Fruit fly (Drosophila melanogaster) whole organism, adult: ENCODE data around the gene cert.
"Not testable (repeated sequence)": the region's sequence is repeated elsewhere in the genome, so short reads cannot be mapped to it uniquely, and the experiment has no call there.

Source experiments
- CG14711 ChIP-seq: fragments of 200-800 bp; sonication (Bioruptor generic); optimal IDR thresholded peaks from 2 replicates; lab custom pipeline; 2018; ENCODE audit warnings: missing biosample characterization, mild to moderate bottlenecking, missing genetic modification characterization, moderate library complexity
- CG7045 ChIP-seq: fragments of 200-800 bp; sonication (Bioruptor generic); optimal IDR thresholded peaks from 2 replicates; lab custom pipeline; 2017; ENCODE audit warnings: missing biosample characterization, mild to moderate bottlenecking, missing genetic modification characterization
- Crg-1 ChIP-seq: fragments of 200-800 bp; sonication (Bioruptor generic); optimal IDR thresholded peaks from 2 replicates; lab custom pipeline; 2016; ENCODE audit warnings: missing biosample characterization, missing genetic modification characterization
- bab1 ChIP-seq: fragments of 200-800 bp; sonication (Bioruptor generic); optimal IDR thresholded peaks from 3 replicates; lab custom pipeline; 2019; ENCODE audit warnings: missing biosample characterization, mild to moderate bottlenecking, missing genetic modification characterization, moderate library complexity
- cnc ChIP-seq, 2 experiments: fragments of >200 bp; optimal IDR thresholded peaks; 2 replicates each; lab custom pipeline; 2017
- kay ChIP-seq: fragments of 200-800 bp; sonication (Bioruptor generic); peaks from one replicate; lab custom pipeline; 2016; ENCODE audit warnings: missing biosample characterization, missing genetic modification characterization, borderline replicate concordance
- ovo ChIP-seq: fragments of 200-800 bp; sonication (Bioruptor generic); optimal IDR thresholded peaks from 2 replicates; lab custom pipeline; 2016; ENCODE audit warnings: missing biosample characterization, missing genetic modification characterization
- pad ChIP-seq: fragments of 200-800 bp; sonication (Bioruptor generic); optimal IDR thresholded peaks from 3 replicates; lab custom pipeline; 2017; ENCODE audit warnings: missing biosample characterization, missing genetic modification characterization, mild to moderate bottlenecking, moderate library complexity, missing genetic modification reagents
- tj ChIP-seq: fragments of 200-800 bp; sonication (Bioruptor generic); optimal IDR thresholded peaks from 3 replicates; lab custom pipeline; 2017; ENCODE audit warnings: missing biosample characterization, mild to moderate bottlenecking, missing genetic modification characterization, moderate library complexity

cert gene

dm6 chr3L:8240501-8240900 lies 49.2 kb downstream of the cert start, which contains the start of gene CG7213:
Gene CG7213 (minus strand): TSS chr3L:8240601.
- TF ChIP-seq ovo (GFP tag; lab: Kevin White, UChicago) (no peak), bab1 (no peak), cnc (optimal IDR thresholded peaks at IDR 0.05; lab: Kevin White, UChicago) (no peak), tj (GFP tag; lab: Kevin White, UChicago) (no peak), CG7045 (GFP tag; lab: Kevin White, UChicago) (no peak), pad (GFP tag; lab: Kevin White, UChicago) (no peak), Crg-1 (GFP tag; lab: Kevin White, UChicago) (no peak)

DNA sequence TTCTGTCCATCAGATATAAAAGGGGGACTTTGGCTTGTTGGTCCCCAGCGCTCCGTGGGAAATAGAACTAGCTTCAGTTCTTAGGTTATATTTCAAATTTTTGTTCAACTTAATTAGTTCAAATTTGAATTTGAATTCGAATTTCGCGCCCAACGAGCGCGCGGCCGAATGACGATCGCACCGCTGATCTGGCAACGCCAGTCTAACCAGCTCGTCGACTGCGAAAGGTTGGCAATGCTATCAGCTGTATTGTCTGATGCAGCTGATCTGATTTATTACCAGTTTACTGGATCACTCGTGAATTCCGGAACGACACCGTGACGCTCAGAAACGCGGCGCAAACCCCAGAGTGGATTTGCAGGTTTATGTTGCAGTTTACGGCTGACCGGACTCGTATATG lies 51.3 kb downstream of the cert start, which contains the start of gene Dscam4:
Gene Dscam4, plus strand, starts transcription at position 301 of the 400 bp plus-strand sequence.
- TF ChIP-seq kay (GFP tag; lab: Kevin White, UChicago); CG14711; Crg-1 (GFP tag; lab: Kevin White, UChicago): not testable (repeated sequence)
